Worm (Caenorhabditis elegans): Measurements from ENCODE around the gene F23A7.8.

ce11 chrX:16217749-16218148, 4.6 kb downstream of the F23A7.8 start:
- no peak for TF ChIP-seq ama-1 (optimal IDR thresholded peaks at IDR 0.05)
- no peak for TF ChIP-seq pqm-1 (tag; optimal IDR thresholded peaks at IDR 0.05)
- TF ChIP-seq hlh-30 (tag; optimal IDR thresholded peaks at IDR 0.05; ENCODE audit: insufficient read depth), result no peak
- TF ChIP-seq ceh-30 (tag; optimal IDR thresholded peaks at IDR 0.05), result no peak
- TF ChIP-seq elt-2 (tag; optimal IDR thresholded peaks at IDR 0.05), result no peak
- no peak for TF ChIP-seq ceh-45 (GFP tag; IDR thresholded peaks at IDR 0.05)

Measured in whole organism, late embryonic.